Fruit fly (Drosophila melanogaster) whole organism, wandering third instar larva: ENCODE measurements around the gene CG32500.
"Not testable (repeated sequence)": the region's sequence is repeated elsewhere in the genome, so short reads cannot be mapped to it uniquely, and the experiment has no call there.

Source experiments
- Abd-B ChIP-seq: fragments of >200 bp; optimal IDR thresholded peaks from 2 replicates; lab custom pipeline; 2017; ENCODE audit warnings: missing biosample characterization, missing genetic modification characterization
- CG32264 ChIP-seq: fragments of 200-800 bp; sonication (Bioruptor generic); optimal IDR thresholded peaks from 2 replicates; lab custom pipeline; 2016; ENCODE audit warnings: missing biosample characterization, missing genetic modification characterization
- CG9705 ChIP-seq: fragments of 200-800 bp; sonication (Bioruptor generic); optimal IDR thresholded peaks from 2 replicates; lab custom pipeline; 2018; ENCODE audit warnings: missing biosample characterization, mild to moderate bottlenecking, missing genetic modification characterization
- CrebA ChIP-seq: fragments of 200-800 bp; sonication (Bioruptor generic); optimal IDR thresholded peaks from 2 replicates; lab custom pipeline; 2016; ENCODE audit warnings: missing biosample characterization, mild to moderate bottlenecking, missing genetic modification characterization, borderline replicate concordance
- Dfd ChIP-seq: fragments of >200 bp; optimal IDR thresholded peaks from 2 replicates; lab custom pipeline; 2017; ENCODE audit warnings: missing biosample characterization, missing genetic modification characterization
- HLH106 ChIP-seq: fragments of 200-800 bp; optimal IDR thresholded peaks from 3 replicates; lab custom pipeline; 2019; ENCODE audit warnings: missing biosample characterization, mild to moderate bottlenecking, missing genetic modification characterization, moderate library complexity
- Hnf4 ChIP-seq: fragments of 200-800 bp; sonication (Bioruptor generic); optimal IDR thresholded peaks from 2 replicates; lab custom pipeline; 2016; ENCODE audit warnings: missing biosample characterization, mild to moderate bottlenecking, missing genetic modification characterization
- Hr83 ChIP-seq: fragments of 200-300 bp; sonication (Bioruptor generic); optimal IDR thresholded peaks from 2 replicates; lab custom pipeline; 2016; ENCODE audit warnings: missing biosample characterization, mild to moderate bottlenecking, missing genetic modification characterization, moderate library complexity; ENCODE audit not compliant: poor library complexity, severe bottlenecking
- Jra ChIP-seq: sonication (Bioruptor generic); optimal IDR thresholded peaks from 2 replicates; lab custom pipeline; 2016; ENCODE audit warnings: missing biosample characterization, missing genetic modification characterization
- Mio ChIP-seq: sonication (Bioruptor generic); optimal IDR thresholded peaks from 2 replicates; lab custom pipeline; 2016; ENCODE audit warnings: missing biosample characterization, missing genetic modification characterization
- Myc ChIP-seq: fragments of >200 bp; optimal IDR thresholded peaks from 2 replicates; lab custom pipeline; 2017
- N ChIP-seq: fragments of >200 bp; optimal IDR thresholded peaks from 2 replicates; lab custom pipeline; 2018; ENCODE audit warnings: missing biosample characterization, missing external identifiers, missing genetic modification characterization
- OdsH ChIP-seq: fragments of 200-800 bp; sonication (Bioruptor generic); optimal IDR thresholded peaks from 2 replicates; lab custom pipeline; 2016; ENCODE audit warnings: missing biosample characterization, mild to moderate bottlenecking, missing genetic modification characterization
- Rel ChIP-seq, 2 experiments: fragments of 200-800 bp; sonication (Bioruptor generic) in 1 of 2; optimal IDR thresholded peaks; 2 replicates in 1 of 2; 3 replicates in 1 of 2; lab custom pipeline; 2016 to 2019; ENCODE audit warnings: mild to moderate bottlenecking in 2 of 2, missing biosample characterization in 2 of 2, missing genetic modification characterization in 2 of 2, moderate library complexity in 1 of 2
- Vsx2 ChIP-seq: fragments of 200-300, 225-300 bp; sonication (Bioruptor generic); optimal IDR thresholded peaks from 2 replicates; lab custom pipeline; 2018; ENCODE audit warnings: missing biosample characterization, missing genetic modification characterization; ENCODE audit not compliant: partially characterized antibody
- brk ChIP-seq: fragments of 200-800 bp; sonication (Bioruptor generic); optimal IDR thresholded peaks from 2 replicates; lab custom pipeline; 2016; ENCODE audit warnings: missing biosample characterization, mild to moderate bottlenecking, missing genetic modification characterization
- dl ChIP-seq, 2 experiments: fragments of 175-275, 200-275 bp in 1 of 2; fragments of 200-275 bp in 1 of 2; sonication (Bioruptor generic); optimal IDR thresholded peaks; lab custom pipeline; 2018; ENCODE audit warnings: mild to moderate bottlenecking in 2 of 2, missing biosample characterization in 2 of 2, missing genetic modification characterization in 2 of 2, moderate library complexity in 2 of 2; ENCODE audit not compliant: partially characterized antibody in 2 of 2, insufficient read depth in 1 of 2
- dmrt93B ChIP-seq: fragments of 200-800 bp; sonication (Bioruptor generic); optimal IDR thresholded peaks from 2 replicates; lab custom pipeline; 2018; ENCODE audit warnings: missing biosample characterization, mild to moderate bottlenecking, missing genetic modification characterization
- dsf ChIP-seq: sonication (Bioruptor generic); optimal IDR thresholded peaks from 2 replicates; lab custom pipeline; 2016; ENCODE audit warnings: missing biosample characterization, missing genetic modification characterization, borderline replicate concordance
- foxo ChIP-seq, 2 experiments: fragments of 200-800 bp; sonication (Bioruptor generic); optimal IDR thresholded peaks; 2 replicates in 1 of 2; 3 replicates in 1 of 2; lab custom pipeline; 2016 to 2017; ENCODE audit warnings: missing biosample characterization in 2 of 2, missing genetic modification characterization in 2 of 2
- fru ChIP-seq: fragments of 200-800 bp; sonication (Bioruptor generic); optimal IDR thresholded peaks from 3 replicates; lab custom pipeline; 2016; ENCODE audit warnings: missing biosample characterization, mild to moderate bottlenecking, missing genetic modification characterization
- h ChIP-seq: fragments of 200-800 bp; sonication (Bioruptor generic); optimal IDR thresholded peaks from 3 replicates; lab custom pipeline; 2016; ENCODE audit warnings: missing biosample characterization, mild to moderate bottlenecking, missing genetic modification characterization
- jim ChIP-seq: fragments of 175-275, 200-325 bp; sonication (Bioruptor generic); optimal IDR thresholded peaks from 2 replicates; lab custom pipeline; 2016; ENCODE audit warnings: missing biosample characterization, mild to moderate bottlenecking, missing genetic modification characterization
- psq ChIP-seq: fragments of 200-800 bp; sonication (Bioruptor generic); optimal IDR thresholded peaks from 3 replicates; lab custom pipeline; 2017; ENCODE audit warnings: missing biosample characterization, mild to moderate bottlenecking, missing genetic modification characterization, moderate library complexity
- rgr ChIP-seq: fragments of 200-800 bp; sonication (Bioruptor generic); optimal IDR thresholded peaks from 3 replicates; lab custom pipeline; 2016; ENCODE audit warnings: missing biosample characterization, mild to moderate bottlenecking, missing genetic modification characterization
- sv ChIP-seq: fragments of 200-800 bp; sonication (Bioruptor generic); optimal IDR thresholded peaks from 3 replicates; lab custom pipeline; 2016; ENCODE audit warnings: missing biosample characterization, missing genetic modification characterization
- tai ChIP-seq: sonication (Bioruptor generic); optimal IDR thresholded peaks from 2 replicates; lab custom pipeline; 2016; ENCODE audit warnings: missing biosample characterization, missing genetic modification characterization
- usp ChIP-seq: fragments of >200 bp; optimal IDR thresholded peaks from 2 replicates; lab custom pipeline; 2017; ENCODE audit warnings: missing biosample characterization, missing genetic modification characterization
- woc ChIP-seq: sonication (Bioruptor generic); optimal IDR thresholded peaks from 2 replicates; lab custom pipeline; 2016; ENCODE audit warnings: missing biosample characterization, mild to moderate bottlenecking, missing genetic modification characterization

Gene CG32500

dm6 chrX:21621004-21621403 is 2.5 kb downstream of the CG32500 start, which contains the start of gene CG32819:
Gene CG32819 (minus strand): TSS chrX:21621104.
- TF ChIP-seq Dfd; Jra (GFP tag; lab: Kevin White, UChicago); dl (GFP tag; optimal IDR thresholded peaks at IDR 0.05; lab: Kevin White, UChicago; ENCODE audit: insufficient read depth in 1 of 2, partially characterized antibody in 2 of 2): not testable (repeated sequence)

dm6 chrX:21617517-21617916 is 6.0 kb downstream of the CG32500 start, which contains the start of gene CG32857:
Gene CG32857 (minus strand): TSS chrX:21617617.
- TF ChIP-seq fru (GFP tag; lab: Kevin White, UChicago); CG9705; Jra (GFP tag; lab: Kevin White, UChicago): not testable (repeated sequence)

dm6 chrX:21615139-21615538 is 8.4 kb downstream of the CG32500 start, which contains the start of gene CG32820:
Gene CG32820 (minus strand): TSS chrX:21615239.
- TF ChIP-seq psq, Hnf4, Abd-B (GFP tag; lab: Kevin White, UChicago): not testable (repeated sequence)
- TF ChIP-seq, all 38 proteins: peak for 0; not testable (repeated sequence) for 38

- not testable (repeated sequence) for TF ChIP-seq CrebA, Mio, Abd-B (GFP tag; lab: Kevin White, UChicago)
Observed at dm6 chrX:21611426-21611825, 12.1 kb downstream of the CG32500 start, which contains the start of gene CG33502. Gene CG33502 (minus strand): TSS chrX:21611526.

- not testable (repeated sequence) for TF ChIP-seq CG32264 (GFP tag; lab: Kevin White, UChicago); N; OdsH
Observed at dm6 chrX:21608820-21609219, 14.7 kb downstream of the CG32500 start, which contains the start of gene CG17450. Gene CG17450 (minus strand): TSS chrX:21608920.

dm6 chrX:21605514-21605913 is 18.0 kb downstream of the CG32500 start:
- TF ChIP-seq dsf (GFP tag; lab: Kevin White, UChicago) (no peak), sv (no peak), dmrt93B (GFP tag; lab: Kevin White, UChicago) (no peak)

- no peak for TF ChIP-seq foxo (GFP tag; optimal IDR thresholded peaks at IDR 0.05; lab: Kevin White, UChicago)
- peak; percentile 2 for TF ChIP-seq h (GFP tag; lab: Kevin White, UChicago)
- TF ChIP-seq Hr83 (GFP tag; lab: Kevin White, UChicago) = no peak
- TF ChIP-seq tai (GFP tag; lab: Kevin White, UChicago) = no peak
- no peak for TF ChIP-seq Rel (GFP tag; optimal IDR thresholded peaks at IDR 0.05; lab: Kevin White, UChicago)
- peak; percentile 4 for TF ChIP-seq Rel (tag; optimal IDR thresholded peaks at IDR 0.05; lab: Kevin White, UChicago)
- TF ChIP-seq sv = no peak
- TF ChIP-seq Dfd = no peak
- TF ChIP-seq, all 38 proteins: peak for 2
Observed at dm6 chrX:21604956-21605502, 18.5 kb downstream of the CG32500 start, which contains the start of gene GCS2alpha. Gene GCS2alpha (minus strand): TSS chrX:21605264.

- TF ChIP-seq Mio (GFP tag; lab: Kevin White, UChicago) (no peak), Vsx2 (GFP tag; lab: Kevin White, UChicago) (no peak), Rel (GFP tag; optimal IDR thresholded peaks at IDR 0.05; lab: Kevin White, UChicago) (peak; percentile 22), Rel (tag; optimal IDR thresholded peaks at IDR 0.05; lab: Kevin White, UChicago) (peak; percentile 54), jim (GFP tag; lab: Kevin White, UChicago) (no peak), woc (GFP tag; lab: Kevin White, UChicago) (peak; percentile 48), Abd-B (GFP tag; lab: Kevin White, UChicago) (no peak), CG9705 (peak; percentile 69), foxo (GFP tag; optimal IDR thresholded peaks at IDR 0.05; lab: Kevin White, UChicago) (peak in 1 of 2 experiments; percentile 94), Hr83 (GFP tag; lab: Kevin White, UChicago) (no peak), HLH106 (tag; lab: Kevin White, UChicago) (peak; percentile 91), usp (GFP tag; lab: Kevin White, UChicago) (no peak), CG32264 (GFP tag; lab: Kevin White, UChicago) (peak; percentile 27), dl (GFP tag; optimal IDR thresholded peaks at IDR 0.05; lab: Kevin White, UChicago; ENCODE audit: insufficient read depth in 1 of 2, partially characterized antibody in 2 of 2) (no peak), Myc (lab: Kevin White, UChicago) (no peak), Jra (GFP tag; lab: Kevin White, UChicago) (no peak), brk (GFP tag; lab: Kevin White, UChicago) (no peak), Hnf4 (GFP tag; lab: Kevin White, UChicago) (peak; percentile 78), rgr (GFP tag; lab: Kevin White, UChicago) (peak; percentile 75), OdsH (peak; percentile 72), psq (GFP tag; lab: Kevin White, UChicago) (peak; percentile 68), N (no peak), CrebA (GFP tag; lab: Kevin White, UChicago) (peak; percentile 64), fru (GFP tag; lab: Kevin White, UChicago) (peak; percentile 93), Dfd (peak; percentile 44)
Observed at dm6 chrX:21593907-21594306, 29.6 kb downstream of the CG32500 start.
